Fruit fly (Drosophila melanogaster): ENCODE data around the gene Ir76b.

The Ir76b gene

dm6 chr3L:20085035-20085434 lies 26.3 kb downstream of the Ir76b start:
- TF ChIP-seq h (GFP tag; optimal IDR thresholded peaks at IDR 0.05): no peak
- no peak for TF ChIP-seq dmrt93B (GFP tag; optimal IDR thresholded peaks at IDR 0.05)
- TF ChIP-seq Dfd (GFP tag; optimal IDR thresholded peaks at IDR 0.05): no peak
- no peak for TF ChIP-seq CrebA (GFP tag; optimal IDR thresholded peaks at IDR 0.05; ENCODE audit: borderline replicate concordance)
- no peak for TF ChIP-seq dl (GFP tag; optimal IDR thresholded peaks at IDR 0.05; ENCODE audit: insufficient read depth in 1 of 2, partially characterized antibody in 2 of 2)
- no peak for TF ChIP-seq GATAd (GFP tag; optimal IDR thresholded peaks at IDR 0.05)
- TF ChIP-seq Dif (GFP tag; optimal IDR thresholded peaks at IDR 0.05; ENCODE audit: partially characterized antibody): no peak
- no peak for TF ChIP-seq CG9705 (GFP tag; optimal IDR thresholded peaks at IDR 0.05)
- no peak for TF ChIP-seq br (GFP tag; optimal IDR thresholded peaks at IDR 0.05)
- no peak for TF ChIP-seq Hr83 (GFP tag; optimal IDR thresholded peaks at IDR 0.05; ENCODE audit: poor library complexity, severe bottlenecking)
- TF ChIP-seq sv (GFP tag; optimal IDR thresholded peaks at IDR 0.05): no peak
- TF ChIP-seq Sp1 (GFP tag; optimal IDR thresholded peaks at IDR 0.05): no peak
- TF ChIP-seq tai (GFP tag; optimal IDR thresholded peaks at IDR 0.05): no peak
- no peak for TF ChIP-seq Jra (GFP tag; optimal IDR thresholded peaks at IDR 0.05)
- TF ChIP-seq fru (GFP tag; optimal IDR thresholded peaks at IDR 0.05): no peak
- no peak for TF ChIP-seq usp (GFP tag; optimal IDR thresholded peaks at IDR 0.05)
- TF ChIP-seq Hr78 (GFP tag; optimal IDR thresholded peaks at IDR 0.05): no peak

dm6 chr3L:20062546-20062945 lies 48.8 kb downstream of the Ir76b start:
- TF ChIP-seq Vsx2 (GFP tag; optimal IDR thresholded peaks at IDR 0.05; ENCODE audit: partially characterized antibody) (no peak), lola (GFP tag; optimal IDR thresholded peaks at IDR 0.05) (no peak), dmrt93B (GFP tag; optimal IDR thresholded peaks at IDR 0.05) (no peak), jim (GFP tag; optimal IDR thresholded peaks at IDR 0.05) (no peak), CG9705 (GFP tag; optimal IDR thresholded peaks at IDR 0.05) (no peak), Hr83 (GFP tag; optimal IDR thresholded peaks at IDR 0.05; ENCODE audit: poor library complexity, severe bottlenecking) (no peak), sv (GFP tag; optimal IDR thresholded peaks at IDR 0.05) (no peak), tai (GFP tag; optimal IDR thresholded peaks at IDR 0.05) (no peak), brk (GFP tag; optimal IDR thresholded peaks at IDR 0.05) (no peak), sage (GFP tag; optimal IDR thresholded peaks at IDR 0.05) (no peak), pan (optimal IDR thresholded peaks at IDR 0.05) (no peak), Abd-B (GFP tag; optimal IDR thresholded peaks at IDR 0.05) (no peak)

All from whole organism, wandering third instar larva.